Fruit fly (Drosophila melanogaster) whole organism, prepupa: Measurements from ENCODE around the gene eEF1delta.

Source experiments
- CG10631 ChIP-seq: fragments of 200-800 bp; sonication (Bioruptor generic); optimal IDR thresholded peaks from 2 replicates; lab custom pipeline; 2016; ENCODE audit warnings: missing biosample characterization, missing genetic modification characterization
- CG11294 ChIP-seq: fragments of 200-800 bp; sonication (Bioruptor generic); IDR thresholded peaks from 2 replicates; pipeline ENCODE4 v1.3.6; 2022; ENCODE audit warnings: missing biosample characterization, missing genetic modification characterization
- CG11762 ChIP-seq: fragments of 200-800 bp; sonication (Bioruptor generic); optimal IDR thresholded peaks from 3 replicates; lab custom pipeline; 2016; ENCODE audit warnings: missing biosample characterization, missing genetic modification characterization; ENCODE audit not compliant: insufficient read depth
- CG15336 ChIP-seq: fragments of 200-800 bp; sonication (Bioruptor generic); IDR thresholded peaks from 2 replicates; pipeline ENCODE4 v1.3.6; 2022; ENCODE audit warnings: missing biosample characterization, missing genetic modification characterization
- CG3032 ChIP-seq: fragments of 200-800 bp; optimal IDR thresholded peaks from 2 replicates; lab custom pipeline; 2019; ENCODE audit warnings: missing biosample characterization, mild to moderate bottlenecking, missing genetic modification characterization, moderate library complexity
- CG31627 ChIP-seq: fragments of 200-800 bp; sonication (Bioruptor generic); optimal IDR thresholded peaks from 3 replicates; lab custom pipeline; 2016; ENCODE audit warnings: missing biosample characterization, missing genetic modification characterization
- CG32006 ChIP-seq: fragments of 200-800 bp; sonication (Bioruptor generic); optimal IDR thresholded peaks from 3 replicates; lab custom pipeline; 2017; ENCODE audit warnings: missing biosample characterization, mild to moderate bottlenecking, missing genetic modification characterization
- CG6854 ChIP-seq: fragments of 200-800 bp; sonication (Bioruptor generic); optimal IDR thresholded peaks from 2 replicates; lab custom pipeline; 2017; ENCODE audit warnings: missing biosample characterization, mild to moderate bottlenecking, missing genetic modification characterization
- CG7368 ChIP-seq: fragments of 200-800 bp; sonication (Bioruptor generic); optimal IDR thresholded peaks from 3 replicates; lab custom pipeline; 2016; ENCODE audit warnings: missing biosample characterization, missing genetic modification characterization
- CG8319 ChIP-seq: fragments of 200-800 bp; sonication (Bioruptor generic); optimal IDR thresholded peaks from 3 replicates; lab custom pipeline; 2016; ENCODE audit warnings: missing biosample characterization, missing genetic modification characterization
- CG9139 ChIP-seq: fragments of 200-800 bp; sonication (Bioruptor generic); optimal IDR thresholded peaks from 3 replicates; lab custom pipeline; 2017; ENCODE audit warnings: missing biosample characterization, mild to moderate bottlenecking, missing genetic modification characterization
- Eip75B ChIP-seq: fragments of 200-800 bp; sonication (Bioruptor generic); optimal IDR thresholded peaks from 3 replicates; lab custom pipeline; 2016; ENCODE audit warnings: missing biosample characterization, missing genetic modification characterization
- Eip78C ChIP-seq: fragments of 200-800 bp; sonication (Bioruptor generic); peaks from one replicate; lab custom pipeline; 2016; ENCODE audit warnings: missing biosample characterization, missing genetic modification characterization
- Eip93F ChIP-seq: fragments of 200-800 bp; sonication (Bioruptor generic); optimal IDR thresholded peaks from 2 replicates; lab custom pipeline; 2016; ENCODE audit warnings: missing biosample characterization, mild to moderate bottlenecking, missing genetic modification characterization
- Ets21C ChIP-seq: fragments of 200-800 bp; sonication (Bioruptor generic); optimal IDR thresholded peaks from 3 replicates; lab custom pipeline; 2016; ENCODE audit warnings: missing biosample characterization, missing genetic modification characterization
- Gug ChIP-seq: fragments of 200-800 bp; sonication (Bioruptor generic); IDR thresholded peaks from 2 replicates; pipeline ENCODE4 v1.3.6; 2022; ENCODE audit warnings: missing biosample characterization, missing genetic modification characterization
- Met ChIP-seq: fragments of 200-800 bp; sonication (Bioruptor generic); optimal IDR thresholded peaks from 3 replicates; lab custom pipeline; 2016; ENCODE audit warnings: missing biosample characterization, missing genetic modification characterization
- Sox102F ChIP-seq: fragments of 200-800 bp; sonication (Bioruptor generic); optimal IDR thresholded peaks from 2 replicates; lab custom pipeline; 2016; ENCODE audit warnings: missing biosample characterization, mild to moderate bottlenecking, missing genetic modification characterization
- Sox14 ChIP-seq: fragments of 200-800 bp; sonication (Bioruptor generic); optimal IDR thresholded peaks from 3 replicates; lab custom pipeline; 2016; ENCODE audit warnings: missing biosample characterization, missing genetic modification characterization
- acj6 ChIP-seq: fragments of 200-800 bp; sonication (Bioruptor generic); optimal IDR thresholded peaks from 3 replicates; lab custom pipeline; 2016; ENCODE audit warnings: missing biosample characterization, missing genetic modification characterization
- cyc ChIP-seq: fragments of 200-800 bp; sonication (Bioruptor generic); optimal IDR thresholded peaks from 3 replicates; lab custom pipeline; 2016; ENCODE audit warnings: missing biosample characterization, missing genetic modification characterization
- dac ChIP-seq: fragments of 200-800 bp; sonication (Bioruptor generic); optimal IDR thresholded peaks from 2 replicates; lab custom pipeline; 2017; ENCODE audit warnings: missing biosample characterization, mild to moderate bottlenecking, missing genetic modification characterization
- esn ChIP-seq: fragments of 200-800 bp; sonication (Bioruptor generic); optimal IDR thresholded peaks from 2 replicates; lab custom pipeline; 2016; ENCODE audit warnings: missing biosample characterization, mild to moderate bottlenecking, missing genetic modification characterization, moderate library complexity
- fkh ChIP-seq: fragments of 200-800 bp; sonication (Bioruptor generic); optimal IDR thresholded peaks from 3 replicates; lab custom pipeline; 2017; ENCODE audit warnings: missing biosample characterization, mild to moderate bottlenecking, missing genetic modification characterization, moderate library complexity
- lz ChIP-seq: fragments of 200-800 bp; sonication (Bioruptor generic); optimal IDR thresholded peaks from 3 replicates; lab custom pipeline; 2016; ENCODE audit warnings: missing biosample characterization, missing genetic modification characterization
- ss ChIP-seq, 2 experiments: fragments of 200-800 bp; sonication (Bioruptor generic); optimal IDR thresholded peaks; 2 replicates in 1 of 2; 3 replicates in 1 of 2; lab custom pipeline; 2017 to 2018; ENCODE audit warnings: mild to moderate bottlenecking in 2 of 2, missing biosample characterization in 2 of 2, missing genetic modification characterization in 2 of 2, moderate library complexity in 1 of 2
- svp ChIP-seq: fragments of 200-800 bp; sonication (Bioruptor generic); peaks from one replicate; lab custom pipeline; 2016; ENCODE audit warnings: missing biosample characterization, missing genetic modification characterization
- vri ChIP-seq: fragments of 200-800 bp; sonication (Bioruptor generic); optimal IDR thresholded peaks from 3 replicates; lab custom pipeline; 2016; ENCODE audit warnings: missing biosample characterization, mild to moderate bottlenecking, missing genetic modification characterization

Gene eEF1delta

dm6 chr2L:10276846-10277245 is 44.5 kb downstream of the eEF1delta start (continued):
- TF ChIP-seq CG8319 (GFP tag; lab: Kevin White, UChicago) (no peak), Sox14 (GFP tag; lab: Kevin White, UChicago) (peak; percentile 85), dac (GFP tag; lab: Kevin White, UChicago) (peak; percentile 37), CG32006 (no peak), CG6854 (GFP tag; lab: Kevin White, UChicago) (no peak), acj6 (GFP tag; lab: Kevin White, UChicago) (peak; percentile 31), CG15336 (GFP tag; lab: Robert Waterston, UW) (no peak), CG10631 (no peak), Sox102F (GFP tag; lab: Kevin White, UChicago) (no peak), ss (GFP tag; optimal IDR thresholded peaks at IDR 0.05; lab: Kevin White, UChicago) (no peak), Met (GFP tag; lab: Kevin White, UChicago) (no peak), cyc (peak; percentile 56), esn (GFP tag; lab: Kevin White, UChicago) (peak; percentile 74), Ets21C (peak; percentile 21), Gug (GFP tag; lab: Robert Waterston, UW) (no peak), Eip78C (GFP tag; lab: Kevin White, UChicago) (peak; percentile 84), CG11762 (GFP tag; lab: Kevin White, UChicago) (no peak), vri (peak; percentile 51), CG7368 (no peak), CG31627 (peak; percentile 72), CG3032 (tag; lab: Kevin White, UChicago) (no peak)

- TF ChIP-seq CG15336 (GFP tag; lab: Robert Waterston, UW) (no peak), Eip75B (no peak), fkh (GFP tag; lab: Kevin White, UChicago) (peak; percentile 84), CG9139 (no peak)
- TF ChIP-seq, all 60 proteins: peak for 1
Observed at dm6 chr2L:10277362-10277761, 45.1 kb downstream of the eEF1delta start.

dm6 chr2L:10278658-10279057 is 46.4 kb downstream of the eEF1delta start, which contains the start of gene Utx:
Gene Utx (minus strand): TSS chr2L:10278811.
- peak; percentile 14 for TF ChIP-seq esn (GFP tag; lab: Kevin White, UChicago)
- peak; percentile 1 for TF ChIP-seq Eip93F (GFP tag; lab: Kevin White, UChicago)
- peak; percentile 12 for TF ChIP-seq lz
- TF ChIP-seq CG31627 = peak; percentile 0
- TF ChIP-seq CG3032 (tag; lab: Kevin White, UChicago) = peak; percentile 19
- TF ChIP-seq CG11294 (GFP tag; lab: Robert Waterston, UW) = no peak
- TF ChIP-seq, all 60 proteins: peak for 5

dm6 chr2L:10280772-10281171 is 48.5 kb downstream of the eEF1delta start, which contains the start of gene CG34043:
Gene CG34043 (minus strand): TSS chr2L:10280872.
- TF ChIP-seq svp (GFP tag; lab: Kevin White, UChicago) (no peak), CG11294 (GFP tag; lab: Robert Waterston, UW) (no peak), CG6854 (GFP tag; lab: Kevin White, UChicago) (no peak)
